Worm (Caenorhabditis elegans) whole organism, L4 larva: Measurements from ENCODE around the gene W04D12.1.

Source experiments
- ceh-20 ChIP-seq: fragments of 200-800 bp; sonication (Bioruptor generic); IDR thresholded peaks from 2 replicates; pipeline ENCODE4 v1.3.6; 2022; ENCODE audit warnings: missing genetic modification reagents, missing genetic modification characterization, missing compliant biosample characterization
- dpl-1 ChIP-seq: fragments of 150-350 bp; optimal IDR thresholded peaks from 2 replicates; lab custom pipeline; 2014; ENCODE audit warnings: missing biosample characterization, missing genetic modification reagents, missing genetic modification characterization
- egl-27 ChIP-seq: sonication (generic microtip); optimal IDR thresholded peaks from 3 replicates; lab custom pipeline; 2017; ENCODE audit warnings: missing biosample characterization, missing genetic modification reagents, missing genetic modification characterization

DNA sequence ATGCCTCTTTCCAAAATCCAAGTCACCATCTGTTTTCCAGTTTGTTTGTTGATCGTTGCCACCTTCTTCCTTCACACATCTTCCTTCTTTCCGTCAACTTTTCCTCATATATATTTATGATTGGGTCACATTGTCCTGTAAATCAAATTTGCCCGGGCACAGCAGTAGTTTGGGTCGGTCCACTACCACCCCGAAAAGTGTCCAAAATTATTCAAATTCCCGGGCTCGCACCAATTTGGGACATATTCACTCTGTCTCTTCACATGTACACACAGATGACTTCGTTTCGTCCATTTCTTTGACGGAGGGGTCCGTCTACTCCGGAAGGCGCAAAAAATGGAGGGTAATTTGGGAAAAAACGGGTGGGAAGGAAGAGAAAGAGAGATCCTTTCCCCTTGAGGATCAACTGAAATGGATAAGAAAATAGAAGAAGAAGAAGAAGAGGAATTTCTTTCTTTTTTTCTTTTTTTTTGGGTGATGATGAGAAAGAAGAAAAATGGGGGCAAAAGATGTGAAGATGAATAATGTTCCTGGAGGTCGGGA is 9.8 kb upstream of the W04D12.1 start:
- TF ChIP-seq dpl-1 (GFP tag; lab: Kevin White, UChicago) (no peak), ceh-20 (no peak), egl-27 (tag; lab: Kevin White, UChicago) (no peak)
